Fruit fly (Drosophila melanogaster) whole organism, embryonic: ENCODE data around the gene Polr1F.
A peak's percentile ranks its signal among the peaks of the same experiment; 100 is the strongest.

Experiments used
- Ada2b ChIP-seq: fragments of 200-800 bp; sonication (Bioruptor generic); IDR thresholded peaks from 2 replicates; pipeline ENCODE4 v1.3.6; 2022; ENCODE audit warnings: missing biosample characterization, missing genetic modification characterization
- CG10654 ChIP-seq: fragments of 200-800 bp; sonication (Bioruptor generic); optimal IDR thresholded peaks from 2 replicates; lab custom pipeline; 2016; ENCODE audit warnings: missing biosample characterization, missing genetic modification characterization
- CG11085 ChIP-seq: fragments of 200-800 bp; sonication (Bioruptor generic); IDR thresholded peaks from 2 replicates; pipeline ENCODE4 v1.3.6; 2022; ENCODE audit warnings: missing biosample characterization, missing genetic modification characterization
- CG11456 ChIP-seq: fragments of 200-800 bp; sonication (Bioruptor generic); IDR thresholded peaks from 3 replicates; pipeline ENCODE4 v1.3.6; 2022; ENCODE audit warnings: missing biosample characterization, missing genetic modification characterization
- CG15073 ChIP-seq: fragments of 200-800 bp; sonication (Bioruptor generic); optimal IDR thresholded peaks from 2 replicates; lab custom pipeline; 2016; ENCODE audit warnings: missing biosample characterization, missing genetic modification characterization
- CG15479 ChIP-seq: fragments of 200-800 bp; sonication (Bioruptor generic); optimal IDR thresholded peaks from 3 replicates; lab custom pipeline; 2019; ENCODE audit warnings: missing biosample characterization, mild to moderate bottlenecking, missing genetic modification characterization, moderate library complexity
- CG16815 ChIP-seq: fragments of 200-800 bp; sonication (Bioruptor generic); optimal IDR thresholded peaks from 3 replicates; lab custom pipeline; 2017; ENCODE audit warnings: missing biosample characterization, mild to moderate bottlenecking, missing genetic modification characterization
- CG1792 ChIP-seq: fragments of 200-800 bp; sonication (Bioruptor generic); optimal IDR thresholded peaks from 2 replicates; lab custom pipeline; 2016; ENCODE audit warnings: missing biosample characterization, missing genetic modification characterization
- CG2678 ChIP-seq: fragments of 200-800 bp; sonication (Bioruptor generic); optimal IDR thresholded peaks from 3 replicates; lab custom pipeline; 2019; ENCODE audit warnings: missing biosample characterization, mild to moderate bottlenecking, missing genetic modification characterization, moderate library complexity
- CG33557 ChIP-seq: fragments of 200-800 bp; sonication (Bioruptor generic); optimal IDR thresholded peaks from 2 replicates; lab custom pipeline; 2019; ENCODE audit warnings: missing biosample characterization, mild to moderate bottlenecking, missing genetic modification characterization, moderate library complexity
- CG34376 ChIP-seq: fragments of 200-800 bp; sonication (Bioruptor generic); optimal IDR thresholded peaks from 2 replicates; lab custom pipeline; 2018; ENCODE audit warnings: missing biosample characterization, mild to moderate bottlenecking, missing genetic modification characterization
- CG6791 ChIP-seq: fragments of 200-800 bp; sonication (Bioruptor generic); IDR thresholded peaks from 3 replicates; pipeline ENCODE4 v1.3.6; 2022; ENCODE audit warnings: missing biosample characterization, missing genetic modification characterization; ENCODE audit not compliant: partially characterized antibody
- CG6813 ChIP-seq: fragments of 200-800 bp; sonication (Bioruptor generic); optimal IDR thresholded peaks from 2 replicates; lab custom pipeline; 2017; ENCODE audit warnings: missing biosample characterization, missing genetic modification characterization, mild to moderate bottlenecking, moderate library complexity, missing genetic modification reagents
- CG8924 ChIP-seq: fragments of 200-800 bp; optimal IDR thresholded peaks from 3 replicates; lab custom pipeline; 2019; ENCODE audit warnings: missing biosample characterization, mild to moderate bottlenecking, missing genetic modification characterization, moderate library complexity
- CG9727 ChIP-seq: fragments of 200-800 bp; sonication (Bioruptor generic); optimal IDR thresholded peaks from 3 replicates; lab custom pipeline; 2017; ENCODE audit warnings: missing biosample characterization, mild to moderate bottlenecking, missing genetic modification characterization
- CG9797 ChIP-seq: fragments of 200-800 bp; sonication (Bioruptor generic); optimal IDR thresholded peaks from 3 replicates; lab custom pipeline; 2018; ENCODE audit warnings: missing biosample characterization, mild to moderate bottlenecking, missing genetic modification characterization
- CG9932 ChIP-seq: fragments of 200-800 bp; sonication (Bioruptor generic); IDR thresholded peaks from 2 replicates; pipeline ENCODE4 v1.3.6; 2022; ENCODE audit warnings: missing biosample characterization, missing genetic modification characterization
- CTCF ChIP-seq: fragments of 200-800 bp; sonication (Bioruptor generic); optimal IDR thresholded peaks from 2 replicates; lab custom pipeline; 2017; ENCODE audit warnings: missing biosample characterization, mild to moderate bottlenecking, missing genetic modification characterization, moderate library complexity
- Camta ChIP-seq: fragments of 200-800 bp; sonication (Bioruptor generic); optimal IDR thresholded peaks from 2 replicates; lab custom pipeline; 2016; ENCODE audit warnings: missing biosample characterization, missing genetic modification characterization
- D19B ChIP-seq: fragments of 200-800 bp; sonication (Bioruptor generic); optimal IDR thresholded peaks from 2 replicates; lab custom pipeline; 2017; ENCODE audit warnings: missing biosample characterization, mild to moderate bottlenecking, missing genetic modification characterization
- Dad ChIP-seq: fragments of 200-800 bp; sonication (Bioruptor generic); optimal IDR thresholded peaks from 3 replicates; lab custom pipeline; 2016; ENCODE audit warnings: missing biosample characterization, missing genetic modification characterization
- Dip2 ChIP-seq: fragments of 200-800 bp; sonication (Bioruptor generic); IDR thresholded peaks from 2 replicates; pipeline ENCODE4 v1.3.6; 2022; ENCODE audit warnings: missing biosample characterization, missing genetic modification characterization
- Doc3 ChIP-seq: fragments of 200-800 bp; sonication (Bioruptor generic); IDR thresholded peaks from 3 replicates; pipeline ENCODE4 v1.3.6; 2022; ENCODE audit warnings: missing biosample characterization, missing genetic modification characterization; ENCODE audit not compliant: partially characterized antibody
- E2f2 ChIP-seq: fragments of 200-800 bp; sonication (Bioruptor generic); IDR thresholded peaks from 2 replicates; pipeline ENCODE4 v1.3.6; 2022; ENCODE audit warnings: missing biosample characterization, missing genetic modification characterization
- Elba2 ChIP-seq: fragments of 200-800 bp; sonication (Bioruptor generic); optimal IDR thresholded peaks from 3 replicates; lab custom pipeline; 2016; ENCODE audit warnings: missing biosample characterization, missing genetic modification characterization
- Kr ChIP-seq: fragments of 200-800 bp; sonication (Bioruptor generic); optimal IDR thresholded peaks from 2 replicates; lab custom pipeline; 2017; ENCODE audit warnings: missing biosample characterization, mild to moderate bottlenecking, missing genetic modification characterization
- Max ChIP-seq: fragments of 200-800 bp; sonication (Bioruptor generic); optimal IDR thresholded peaks from 2 replicates; lab custom pipeline; 2016; ENCODE audit warnings: missing biosample characterization, mild to moderate bottlenecking, missing genetic modification characterization
- NK7.1 ChIP-seq: fragments of 200-800 bp; sonication (Bioruptor generic); optimal IDR thresholded peaks from 3 replicates; lab custom pipeline; 2016; ENCODE audit warnings: missing biosample characterization, missing genetic modification characterization
- Oli ChIP-seq: fragments of 200-800 bp; sonication (Bioruptor generic); optimal IDR thresholded peaks from 2 replicates; lab custom pipeline; 2018; ENCODE audit warnings: missing biosample characterization, mild to moderate bottlenecking, missing genetic modification characterization, moderate library complexity
- ap ChIP-seq: fragments of 200-800 bp; sonication (Bioruptor generic); IDR thresholded peaks from 2 replicates; pipeline ENCODE4 v1.3.6; 2022; ENCODE audit warnings: missing biosample characterization, missing genetic modification characterization
- chif ChIP-seq, 2 experiments: fragments of 200-800 bp; sonication (Bioruptor generic); optimal IDR thresholded peaks; 3 replicates each; lab custom pipeline; 2016; ENCODE audit warnings: missing biosample characterization in 2 of 2, missing genetic modification characterization in 2 of 2
- dimm ChIP-seq: fragments of 200-800 bp; sonication (Bioruptor generic); IDR thresholded peaks from 2 replicates; pipeline ENCODE4 v1.3.6; 2022; ENCODE audit warnings: missing biosample characterization, missing genetic modification characterization
- dpn ChIP-seq, 2 experiments: fragments of 200-800 bp; sonication (Bioruptor generic); optimal IDR thresholded peaks; 3 replicates each; lab custom pipeline; 2016; ENCODE audit warnings: missing biosample characterization in 2 of 2, missing genetic modification characterization in 2 of 2
- fru ChIP-seq: fragments of >200 bp; optimal IDR thresholded peaks from 2 replicates; lab custom pipeline; 2017
- fu2 ChIP-seq: fragments of 200-800 bp; sonication (Bioruptor generic); optimal IDR thresholded peaks from 2 replicates; lab custom pipeline; 2016; ENCODE audit warnings: missing biosample characterization, missing genetic modification characterization
- hb ChIP-seq: fragments of 200-800 bp; sonication (Bioruptor generic); IDR thresholded peaks from 3 replicates; pipeline ENCODE4 v1.3.6; 2022; ENCODE audit warnings: missing biosample characterization, missing genetic modification characterization; ENCODE audit not compliant: partially characterized antibody
- jigr1 ChIP-seq: fragments of 200-800 bp; sonication (Bioruptor generic); IDR thresholded peaks from 3 replicates; pipeline ENCODE4 v1.3.6; 2022; ENCODE audit warnings: missing biosample characterization, missing genetic modification characterization
- klu ChIP-seq: fragments of 200-800 bp; sonication (Bioruptor generic); IDR thresholded peaks from 2 replicates; pipeline ENCODE4 v1.3.6; 2022; ENCODE audit warnings: missing biosample characterization, missing genetic modification characterization
- lab ChIP-seq: fragments of 200-800 bp; sonication (Bioruptor generic); optimal IDR thresholded peaks from 3 replicates; lab custom pipeline; 2017; ENCODE audit warnings: missing biosample characterization, missing genetic modification characterization, mild to moderate bottlenecking, moderate library complexity, missing genetic modification reagents
- oc ChIP-seq: fragments of 200-800 bp; sonication (Bioruptor generic); optimal IDR thresholded peaks from 2 replicates; lab custom pipeline; 2018; ENCODE audit warnings: missing biosample characterization, mild to moderate bottlenecking, missing genetic modification characterization, moderate library complexity
- odd ChIP-seq: fragments of 200-800 bp; sonication (Bioruptor generic); optimal IDR thresholded peaks from 2 replicates; lab custom pipeline; 2017; ENCODE audit warnings: missing biosample characterization, mild to moderate bottlenecking, missing genetic modification characterization
- onecut ChIP-seq: fragments of 200-800 bp; sonication (Bioruptor generic); IDR thresholded peaks from 2 replicates; pipeline ENCODE4 v1.3.6; 2022; ENCODE audit warnings: missing biosample characterization, missing genetic modification characterization
- pum ChIP-seq: fragments of 200-800 bp; sonication (Bioruptor generic); optimal IDR thresholded peaks from 2 replicates; lab custom pipeline; 2016; ENCODE audit warnings: missing biosample characterization, missing genetic modification characterization
- repo ChIP-seq: fragments of 200-800 bp; sonication (Bioruptor generic); optimal IDR thresholded peaks from 2 replicates; lab custom pipeline; 2016; ENCODE audit warnings: missing biosample characterization, missing genetic modification characterization
- sim ChIP-seq: fragments of 200-800 bp; sonication (Bioruptor generic); IDR thresholded peaks from 2 replicates; pipeline ENCODE4 v1.3.6; 2022; ENCODE audit warnings: missing biosample characterization, missing genetic modification characterization
- so ChIP-seq: fragments of 200-800 bp; sonication (Bioruptor generic); IDR thresholded peaks from 3 replicates; pipeline ENCODE4 v1.3.6; 2022; ENCODE audit warnings: missing biosample characterization, missing genetic modification characterization
- stwl ChIP-seq: fragments of 200-800 bp; sonication (Bioruptor generic); optimal IDR thresholded peaks from 3 replicates; lab custom pipeline; 2018; ENCODE audit warnings: missing biosample characterization, mild to moderate bottlenecking, missing genetic modification characterization, moderate library complexity
- toy ChIP-seq: fragments of 200-800 bp; sonication (Bioruptor generic); IDR thresholded peaks from 2 replicates; pipeline ENCODE4 v1.3.6; 2022; ENCODE audit warnings: missing biosample characterization, missing genetic modification characterization
- trh ChIP-seq: fragments of 200-800 bp; sonication (Bioruptor generic); optimal IDR thresholded peaks from 2 replicates; lab custom pipeline; 2016; ENCODE audit warnings: missing biosample characterization, missing genetic modification characterization
- wor ChIP-seq: fragments of 200-800 bp; sonication (Bioruptor generic); IDR thresholded peaks from 2 replicates; pipeline ENCODE4 v1.3.6; 2022; ENCODE audit warnings: missing biosample characterization, missing genetic modification characterization
- zen2 ChIP-seq: fragments of 200-800 bp; sonication (Bioruptor generic); IDR thresholded peaks from 3 replicates; pipeline ENCODE4 v1.3.6; 2022; ENCODE audit warnings: missing biosample characterization, missing genetic modification characterization; ENCODE audit not compliant: partially characterized antibody

The Polr1F gene

dm6 chr2L:6922091-6922753, 14.6 kb upstream of the Polr1F start (continued):
- TF ChIP-seq CTCF (GFP tag; lab: Kevin White, UChicago) (no peak), Max (GFP tag; lab: Kevin White, UChicago) (peak; percentile 52), trh (GFP tag; lab: Kevin White, UChicago) (peak; percentile 27), zen2 (GFP tag; lab: Robert Waterston, UW) (no peak), fru (lab: Kevin White, UChicago) (no peak), CG11085 (GFP tag; lab: Robert Waterston, UW) (no peak), CG15073 (GFP tag; lab: Kevin White, UChicago) (peak; percentile 8), CG10654 (GFP tag; lab: Kevin White, UChicago) (peak; percentile 59), Oli (tag; lab: Kevin White, UChicago) (no peak), oc (tag; lab: Kevin White, UChicago) (no peak), toy (GFP tag; lab: Robert Waterston, UW) (no peak), CG33557 (GFP tag; lab: Kevin White, UChicago) (no peak), lab (GFP tag; lab: Kevin White, UChicago) (peak; percentile 76), D19B (GFP tag; lab: Kevin White, UChicago) (peak; percentile 16), E2f2 (GFP tag; lab: Robert Waterston, UW) (peak; percentile 48), CG15479 (GFP tag; lab: Kevin White, UChicago) (no peak), CG9932 (GFP tag; lab: Robert Waterston, UW) (no peak), wor (GFP tag; lab: Robert Waterston, UW) (peak; percentile 47; the same call in 1 of the 2 replicates), so (GFP tag; lab: Robert Waterston, UW) (no peak), Elba2 (GFP tag; lab: Kevin White, UChicago) (peak; percentile 37), dimm (GFP tag; lab: Robert Waterston, UW) (no peak; the same call in 1 of the 2 replicates), CG11456 (GFP tag; lab: Robert Waterston, UW) (no peak), Kr (no peak), stwl (tag; lab: Kevin White, UChicago) (no peak), Dad (peak; percentile 47), Dip2 (no peak), chif (GFP tag; optimal IDR thresholded peaks at IDR 0.05; lab: Kevin White, UChicago) (peak; percentile 67 to 75), jigr1 (GFP tag; lab: Robert Waterston, UW) (no peak), repo (peak; percentile 43), Camta (GFP tag; lab: Kevin White, UChicago) (peak; percentile 65), Doc3 (GFP tag; lab: Robert Waterston, UW) (no peak), odd (GFP tag; lab: Kevin White, UChicago) (peak; percentile 13), CG9797 (GFP tag; lab: Kevin White, UChicago) (no peak), CG34376 (GFP tag; lab: Kevin White, UChicago) (no peak), Ada2b (GFP tag; lab: Robert Waterston, UW) (no peak), fu2 (peak; percentile 54), CG16815 (GFP tag; lab: Kevin White, UChicago) (peak; percentile 34), CG6813 (GFP tag; lab: Kevin White, UChicago) (no peak), CG9727 (GFP tag; lab: Kevin White, UChicago) (peak; percentile 71), pum (GFP tag; lab: Kevin White, UChicago) (peak; percentile 57), hb (GFP tag; lab: Robert Waterston, UW) (no peak), CG8924 (tag; lab: Kevin White, UChicago) (peak; percentile 70), NK7.1 (peak; percentile 33), CG6791 (no peak), ap (GFP tag; lab: Robert Waterston, UW) (peak; percentile 72), klu (no peak), onecut (GFP tag; lab: Robert Waterston, UW) (peak; percentile 70), CG2678 (no peak), sim (GFP tag; lab: Robert Waterston, UW) (peak; percentile 70; the same call in 1 of the 2 replicates), CG1792 (GFP tag; lab: Kevin White, UChicago) (peak; percentile 57), dpn (GFP tag; optimal IDR thresholded peaks at IDR 0.05; lab: Kevin White, UChicago) (peak; percentile 59 to 75)
